Worm (Caenorhabditis elegans) whole organism, mixed stage, embryonic: ENCODE data around the gene F41C3.7.

ENCODE experiments used
- M03D4.4 ChIP-seq: sonication (generic microtip); optimal IDR thresholded peaks from 2 replicates; lab custom pipeline; 2017; ENCODE audit warnings: mild to moderate bottlenecking, missing genetic modification characterization, missing compliant biosample characterization
- bed-3 ChIP-seq: fragments of 200-800 bp; sonication (Bioruptor generic); optimal IDR thresholded peaks from 3 replicates; lab custom pipeline; 2018; ENCODE audit warnings: mild to moderate bottlenecking, missing genetic modification characterization, moderate library complexity, missing compliant biosample characterization
- blmp-1 ChIP-seq: fragments of 150-350 bp; optimal IDR thresholded peaks from 2 replicates; lab custom pipeline; 2014; ENCODE audit warnings: missing biosample characterization, missing genetic modification characterization
- ceh-39 ChIP-seq: fragments of 150-350 bp; optimal IDR thresholded peaks from 2 replicates; lab custom pipeline; 2014; ENCODE audit warnings: missing biosample characterization, missing genetic modification characterization
- ceh-43 ChIP-seq: fragments of 200-800 bp; sonication (Bioruptor generic); optimal IDR thresholded peaks from 2 replicates; lab custom pipeline; 2018; ENCODE audit warnings: mild to moderate bottlenecking, missing genetic modification characterization, moderate library complexity, missing compliant biosample characterization
- ceh-83 ChIP-seq: fragments of 200-800 bp; sonication (Bioruptor generic); optimal IDR thresholded peaks from 2 replicates; lab custom pipeline; 2018; ENCODE audit warnings: mild to moderate bottlenecking, missing genetic modification characterization, missing compliant biosample characterization
- ces-1 ChIP-seq: fragments of 150-350 bp; optimal IDR thresholded peaks from 2 replicates; lab custom pipeline; 2014; ENCODE audit warnings: missing biosample characterization, missing genetic modification reagents, missing genetic modification characterization
- cnd-1 ChIP-seq: fragments of 200-800 bp; sonication (Bioruptor generic); optimal IDR thresholded peaks from 2 replicates; lab custom pipeline; 2018; ENCODE audit warnings: mild to moderate bottlenecking, missing genetic modification characterization, missing compliant biosample characterization
- drap-1 ChIP-seq: fragments of 200-800 bp; sonication (Bioruptor generic); optimal IDR thresholded peaks from 3 replicates; lab custom pipeline; 2018; ENCODE audit warnings: mild to moderate bottlenecking, missing genetic modification characterization, missing compliant biosample characterization
- elt-1 ChIP-seq: sonication (generic microtip); optimal IDR thresholded peaks from 2 replicates; lab custom pipeline; 2017; ENCODE audit warnings: missing genetic modification characterization, mild to moderate bottlenecking, missing compliant biosample characterization, antibody characterized with exemption, moderate library complexity, borderline replicate concordance; ENCODE audit not compliant: insufficient read depth
- elt-3 ChIP-seq: fragments of 150-350 bp; optimal IDR thresholded peaks from 2 replicates; lab custom pipeline; 2014; ENCODE audit warnings: missing biosample characterization, missing genetic modification characterization
- flh-1 ChIP-seq: fragments of 200-800 bp; sonication (Bioruptor generic); optimal IDR thresholded peaks from 2 replicates; lab custom pipeline; 2018; ENCODE audit warnings: mild to moderate bottlenecking, missing genetic modification characterization, moderate library complexity, missing compliant biosample characterization
- ham-2 ChIP-seq: fragments of 200-800 bp; sonication (Bioruptor generic); optimal IDR thresholded peaks from 2 replicates; lab custom pipeline; 2018; ENCODE audit warnings: mild to moderate bottlenecking, missing genetic modification characterization, missing compliant biosample characterization
- hlh-1 ChIP-seq: fragments of 150-350 bp; optimal IDR thresholded peaks from 2 replicates; lab custom pipeline; 2014; ENCODE audit warnings: missing biosample characterization, missing genetic modification reagents, missing genetic modification characterization
- lin-13 ChIP-seq: fragments of 150-350 bp; optimal IDR thresholded peaks from 2 replicates; lab custom pipeline; 2014; ENCODE audit warnings: missing biosample characterization, missing genetic modification characterization
- lin-32 ChIP-seq: fragments of 200-800 bp; sonication (Bioruptor generic); optimal IDR thresholded peaks from 2 replicates; lab custom pipeline; 2018; ENCODE audit warnings: mild to moderate bottlenecking, missing genetic modification characterization, missing compliant biosample characterization
- lsy-2 ChIP-seq: fragments of 150-350 bp; optimal IDR thresholded peaks from 2 replicates; lab custom pipeline; 2014; ENCODE audit warnings: missing biosample characterization, missing genetic modification characterization
- mab-5 ChIP-seq: fragments of 150-350 bp; optimal IDR thresholded peaks from 2 replicates; lab custom pipeline; 2014; ENCODE audit warnings: missing biosample characterization, missing genetic modification characterization
- mep-1 ChIP-seq: fragments of 150-350 bp; optimal IDR thresholded peaks from 2 replicates; lab custom pipeline; 2017; ENCODE audit warnings: missing biosample characterization, missing genetic modification reagents, missing genetic modification characterization, inconsistent platforms
- mls-2 ChIP-seq: sonication (generic microtip); optimal IDR thresholded peaks from 2 replicates; lab custom pipeline; 2016; ENCODE audit warnings: mild to moderate bottlenecking, missing genetic modification characterization, moderate library complexity, missing compliant biosample characterization
- nhr-12 ChIP-seq: fragments of 150-350 bp; optimal IDR thresholded peaks from 2 replicates; lab custom pipeline; 2014; ENCODE audit warnings: missing biosample characterization, missing genetic modification characterization
- nhr-2 ChIP-seq: fragments of 150-350 bp; optimal IDR thresholded peaks from 2 replicates; lab custom pipeline; 2014; ENCODE audit warnings: missing biosample characterization, missing genetic modification characterization
- nhr-237 ChIP-seq: fragments of 150-350 bp; optimal IDR thresholded peaks from 2 replicates; lab custom pipeline; 2014; ENCODE audit warnings: missing biosample characterization, missing genetic modification characterization
- nhr-28 ChIP-seq: fragments of 150-350 bp; optimal IDR thresholded peaks from 2 replicates; lab custom pipeline; 2014; ENCODE audit warnings: missing biosample characterization, missing genetic modification characterization
- nhr-76 ChIP-seq: sonication (generic microtip); optimal IDR thresholded peaks from 2 replicates; lab custom pipeline; 2017; ENCODE audit warnings: missing biosample characterization, missing genetic modification characterization
- pha-4 ChIP-seq: fragments of 150-350 bp; optimal IDR thresholded peaks from 2 replicates; lab custom pipeline; 2018; ENCODE audit warnings: missing biosample characterization, missing genetic modification reagents, missing genetic modification characterization
- sem-2 ChIP-seq: fragments of 200-800 bp; sonication (Bioruptor generic); optimal IDR thresholded peaks from 2 replicates; lab custom pipeline; 2018; ENCODE audit warnings: mild to moderate bottlenecking, missing genetic modification characterization, missing compliant biosample characterization
- sptf-1 ChIP-seq: sonication (generic microtip); optimal IDR thresholded peaks from 2 replicates; lab custom pipeline; 2017; ENCODE audit warnings: mild to moderate bottlenecking, missing genetic modification characterization, moderate library complexity, missing compliant biosample characterization
- tbx-8 ChIP-seq: fragments of 200-800 bp; sonication (Bioruptor generic); optimal IDR thresholded peaks from 2 replicates; lab custom pipeline; 2018; ENCODE audit warnings: mild to moderate bottlenecking, missing genetic modification characterization, moderate library complexity, missing compliant biosample characterization
- unc-120 ChIP-seq: sonication (generic microtip); optimal IDR thresholded peaks from 2 replicates; lab custom pipeline; 2017; ENCODE audit warnings: missing genetic modification characterization, missing compliant biosample characterization; ENCODE audit not compliant: poor library complexity, severe bottlenecking
- unc-39 ChIP-seq: fragments of 150-350 bp; optimal IDR thresholded peaks from 2 replicates; lab custom pipeline; 2014; ENCODE audit warnings: missing biosample characterization, missing genetic modification characterization
- unc-62 ChIP-seq: fragments of 150-350 bp; optimal IDR thresholded peaks from 2 replicates; lab custom pipeline; 2014; ENCODE audit warnings: missing biosample characterization, missing genetic modification reagents, missing genetic modification characterization
- zip-8 ChIP-seq: fragments of 150-350 bp; optimal IDR thresholded peaks from 2 replicates; lab custom pipeline; 2014; ENCODE audit warnings: missing biosample characterization, missing genetic modification characterization
- ztf-11 ChIP-seq: fragments of 150-350 bp; optimal IDR thresholded peaks from 2 replicates; lab custom pipeline; 2014; ENCODE audit warnings: missing biosample characterization, missing genetic modification characterization

Gene F41C3.7

ce11 chrII:4747063-4747462 is 17.2 kb downstream of the F41C3.7 start:
- TF ChIP-seq blmp-1 (tag; lab: Kevin White, UChicago): no peak
- TF ChIP-seq ces-1 (GFP tag; lab: Kevin White, UChicago): no peak
- TF ChIP-seq lin-32 (GFP tag; lab: Kevin White, UChicago): no peak
- TF ChIP-seq hlh-1: no peak
- TF ChIP-seq unc-120: no peak
- no peak for TF ChIP-seq mep-1 (tag; lab: Kevin White, UChicago)
- no peak for TF ChIP-seq elt-1 (tag; lab: Kevin White, UChicago)
- no peak for TF ChIP-seq ham-2 (GFP tag; lab: Kevin White, UChicago)
- TF ChIP-seq M03D4.4 (tag; lab: Kevin White, UChicago): no peak
- no peak for TF ChIP-seq sem-2 (GFP tag; lab: Kevin White, UChicago)
- TF ChIP-seq ceh-39 (tag; lab: Kevin White, UChicago): no peak
- no peak for TF ChIP-seq elt-3

DNA sequence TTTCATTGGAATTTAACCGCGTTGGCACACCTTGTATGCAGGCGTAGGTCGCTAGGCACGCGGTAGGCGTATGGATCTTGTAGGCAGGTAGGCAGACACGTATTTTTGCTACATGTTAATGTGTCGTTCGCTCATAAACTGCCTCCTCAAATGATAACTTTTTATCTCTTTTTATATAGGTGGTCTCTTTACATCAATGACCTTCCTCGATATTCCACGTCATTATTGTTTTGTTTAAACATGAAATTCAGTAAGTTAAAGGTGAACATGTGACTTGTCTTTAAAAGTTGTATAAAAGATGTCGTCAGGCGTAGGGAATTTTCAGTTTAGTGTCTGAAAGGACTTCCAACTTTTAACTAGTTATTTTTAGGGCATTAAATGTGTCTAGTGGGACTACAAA is 17.9 kb downstream of the F41C3.7 start:
- TF ChIP-seq lin-32 (GFP tag; lab: Kevin White, UChicago) (no peak), nhr-237 (no peak), sptf-1 (tag; lab: Kevin White, UChicago) (no peak), ceh-43 (GFP tag; lab: Kevin White, UChicago) (no peak), lin-13 (tag; lab: Kevin White, UChicago) (no peak), unc-62 (GFP tag; lab: Kevin White, UChicago) (no peak), ham-2 (GFP tag; lab: Kevin White, UChicago) (no peak), cnd-1 (tag; lab: Kevin White, UChicago) (no peak), bed-3 (no peak), sem-2 (GFP tag; lab: Kevin White, UChicago) (no peak), elt-3 (no peak), ztf-11 (tag; lab: Kevin White, UChicago) (no peak), mab-5 (no peak)

- TF ChIP-seq mls-2 (no peak), tbx-8 (GFP tag; lab: Kevin White, UChicago) (no peak), ham-2 (GFP tag; lab: Kevin White, UChicago) (no peak), nhr-2 (tag; lab: Kevin White, UChicago) (no peak), nhr-76 (no peak), lin-13 (tag; lab: Kevin White, UChicago) (no peak), unc-39 (tag; lab: Kevin White, UChicago) (no peak), drap-1 (GFP tag; lab: Kevin White, UChicago) (no peak), mep-1 (tag; lab: Kevin White, UChicago) (no peak), ceh-39 (tag; lab: Kevin White, UChicago) (no peak), ceh-43 (GFP tag; lab: Kevin White, UChicago) (no peak), flh-1 (GFP tag; lab: Kevin White, UChicago) (no peak), zip-8 (tag; lab: Kevin White, UChicago) (no peak), blmp-1 (tag; lab: Kevin White, UChicago) (no peak), nhr-237 (no peak), lsy-2 (tag; lab: Kevin White, UChicago) (no peak), unc-62 (GFP tag; lab: Kevin White, UChicago) (no peak), sem-2 (GFP tag; lab: Kevin White, UChicago) (no peak)
These were observed 18.5 kb downstream of the F41C3.7 start for ce11 chrII:4748374-4748773.

- TF ChIP-seq ham-2 (GFP tag; lab: Kevin White, UChicago) (no peak), sem-2 (GFP tag; lab: Kevin White, UChicago) (no peak), nhr-12 (tag; lab: Kevin White, UChicago) (no peak), ztf-11 (tag; lab: Kevin White, UChicago) (no peak), ceh-83 (GFP tag; lab: Kevin White, UChicago) (no peak), pha-4 (tag; lab: Kevin White, UChicago) (no peak), M03D4.4 (tag; lab: Kevin White, UChicago) (no peak), elt-1 (tag; lab: Kevin White, UChicago) (no peak), drap-1 (GFP tag; lab: Kevin White, UChicago) (no peak), nhr-76 (no peak), ceh-39 (tag; lab: Kevin White, UChicago) (no peak), flh-1 (GFP tag; lab: Kevin White, UChicago) (no peak), unc-120 (no peak), ces-1 (GFP tag; lab: Kevin White, UChicago) (no peak), mls-2 (no peak), sptf-1 (tag; lab: Kevin White, UChicago) (no peak), blmp-1 (tag; lab: Kevin White, UChicago) (no peak), nhr-237 (no peak), hlh-1 (no peak), nhr-28 (tag; lab: Kevin White, UChicago) (no peak)
These were observed 19.7 kb downstream of the F41C3.7 start, which contains the start of gene F41C3.2 for ce11 chrII:4749581-4749980. Gene F41C3.2, plus strand, starts transcription at chrII:4749968.
